Worm (Caenorhabditis elegans): ENCODE data around the gene clec-126.
"Not testable (repeated sequence)": the region's sequence is repeated elsewhere in the genome, so short reads cannot be mapped to it uniquely, and the experiment has no call there.

DNA sequence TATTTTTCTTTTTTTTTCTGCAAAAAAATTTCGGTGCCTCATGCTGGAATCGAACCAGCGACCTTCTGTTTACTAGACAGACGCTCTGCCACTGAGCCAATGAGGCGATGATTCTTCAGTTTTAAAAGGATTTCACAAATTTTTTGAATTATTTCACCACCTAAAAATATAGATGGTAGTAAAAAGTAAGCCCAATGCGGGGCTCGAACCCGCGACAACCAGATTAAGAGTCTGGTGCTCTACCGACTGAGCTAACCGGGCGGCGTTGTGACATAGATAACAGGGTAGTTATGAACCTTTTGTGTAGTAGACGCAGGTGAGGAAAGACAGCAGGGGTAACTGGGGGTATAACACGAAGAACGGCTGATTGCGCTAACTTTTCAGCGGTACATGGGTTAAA, 48.3 kb downstream of the clec-126 start:
- TF ChIP-seq lim-7 (GFP tag; IDR thresholded peaks at IDR 0.05): peak; percentile 87
- not testable (repeated sequence) for TF ChIP-seq pha-4 (GFP tag; IDR thresholded peaks at IDR 0.05); pha-4 (tag; optimal IDR thresholded peaks at IDR 0.05); nhr-102 (tag; optimal IDR thresholded peaks at IDR 0.05); R02D3.7 (tag; optimal IDR thresholded peaks at IDR 0.05); lin-15B (tag; optimal IDR thresholded peaks at IDR 0.05); snpc-4 (tag; optimal IDR thresholded peaks at IDR 0.05)
- peak; percentile 57 for TF ChIP-seq unc-130 (GFP tag; optimal IDR thresholded peaks at IDR 0.05)
- TF ChIP-seq spr-3 (GFP tag; optimal IDR thresholded peaks at IDR 0.05): peak; percentile 19

Measured in whole organism, L4 larva.